Worm (Caenorhabditis elegans) whole organism, late embryonic: ENCODE measurements around the gene cysl-2.

Experiments used
- ama-1 ChIP-seq: fragments of 150-350 bp; optimal IDR thresholded peaks from 2 replicates; lab custom pipeline; 2014
- dve-1 ChIP-seq: sonication (generic microtip); optimal IDR thresholded peaks from 2 replicates; lab custom pipeline; 2017; ENCODE audit warnings: antibody characterized with exemption, mild to moderate bottlenecking, missing genetic modification characterization, missing compliant biosample characterization
- fkh-10 ChIP-seq: fragments of 150-350 bp; optimal IDR thresholded peaks from 2 replicates; lab custom pipeline; 2014; ENCODE audit warnings: missing biosample characterization, missing genetic modification reagents, missing genetic modification characterization
- hlh-30 ChIP-seq: sonication (generic microtip); optimal IDR thresholded peaks from 2 replicates; lab custom pipeline; 2017; ENCODE audit warnings: antibody characterized with exemption, missing genetic modification characterization, missing compliant biosample characterization; ENCODE audit not compliant: insufficient read depth
- nfya-1 ChIP-seq: sonication (generic microtip); optimal IDR thresholded peaks from 2 replicates; lab custom pipeline; 2017; ENCODE audit warnings: missing genetic modification characterization, mild to moderate bottlenecking, missing compliant biosample characterization, antibody characterized with exemption, moderate library complexity
- pqm-1 ChIP-seq: sonication (generic microtip); optimal IDR thresholded peaks from 2 replicates; lab custom pipeline; 2016; ENCODE audit warnings: missing genetic modification characterization, missing compliant biosample characterization
- unc-86 ChIP-seq: sonication (generic microtip); optimal IDR thresholded peaks from 2 replicates; lab custom pipeline; 2016; ENCODE audit warnings: missing genetic modification characterization, missing compliant biosample characterization

ce11 chrII:14515017-14515416, 20.8 kb upstream of the cysl-2 start, which contains the start of gene K10H10.9:
- no peak for TF ChIP-seq fkh-10 (GFP tag; lab: Kevin White, UChicago)
- TF ChIP-seq dve-1 (tag; lab: Kevin White, UChicago): no peak
- no peak for TF ChIP-seq ama-1 (lab: Kevin White, UChicago)
- no peak for TF ChIP-seq nfya-1 (tag; lab: Kevin White, UChicago)
- TF ChIP-seq unc-86: no peak
- no peak for TF ChIP-seq hlh-30
- TF ChIP-seq pqm-1 (tag; lab: Kevin White, UChicago): no peak
